Worm (Caenorhabditis elegans): ENCODE results near the gene nlp-7.

The nlp-7 gene

DNA sequence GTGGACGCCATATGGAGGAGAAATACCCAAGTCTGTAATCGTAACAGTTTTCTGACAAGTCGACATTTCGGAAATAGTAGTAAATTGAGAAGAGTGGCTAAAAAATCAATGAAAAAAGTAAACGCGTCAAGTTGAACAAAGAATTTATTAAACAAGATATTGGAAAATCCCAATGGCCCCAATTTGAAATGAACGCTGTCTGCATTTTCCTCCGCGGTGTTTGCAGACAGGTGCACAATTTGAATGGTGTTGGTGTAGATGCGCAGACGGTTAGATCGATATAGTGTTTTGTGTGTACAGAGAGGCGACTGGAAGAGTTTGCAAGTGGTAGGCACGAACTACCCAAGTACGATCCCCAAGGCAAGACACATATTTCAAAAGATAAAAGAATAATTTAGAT lies 12.0 kb downstream of the nlp-7 start, which contains the start of the genes H35N09.2 and H35N09.1:
Gene H35N09.2, minus strand, starts transcription at position 54 of the 400 bp plus-strand sequence.
Gene H35N09.1, plus strand, starts transcription at position 335 of the 400 bp plus-strand sequence.
- peak; percentile 39; the same call in 1 of the 2 replicates for TF ChIP-seq dmd-6 (GFP tag; IDR thresholded peaks at IDR 0.05)
- peak; percentile 52 for TF ChIP-seq dpl-1 (GFP tag; optimal IDR thresholded peaks at IDR 0.05)
- TF ChIP-seq mep-1 (tag; optimal IDR thresholded peaks at IDR 0.05): peak; percentile 60
- TF ChIP-seq snpc-1.2 (GFP tag; IDR thresholded peaks at IDR 0.05): no peak
- no peak for TF ChIP-seq lin-29 (GFP tag; IDR thresholded peaks at IDR 0.05)
- TF ChIP-seq lin-39 (tag; optimal IDR thresholded peaks at IDR 0.05): no peak
- TF ChIP-seq ztf-11 (tag; optimal IDR thresholded peaks at IDR 0.05): no peak
- TF ChIP-seq lsy-2 (tag; optimal IDR thresholded peaks at IDR 0.05): peak in 1 of 2 experiments; percentile 55
- TF ChIP-seq daf-8 (GFP tag; IDR thresholded peaks at IDR 0.05): no peak
- TF ChIP-seq daf-16 (GFP tag; optimal IDR thresholded peaks at IDR 0.05): no peak
- peak; percentile 83 for TF ChIP-seq daf-16 (tag; optimal IDR thresholded peaks at IDR 0.05)
- peak; percentile 63 for TF ChIP-seq dve-1 (tag; optimal IDR thresholded peaks at IDR 0.05; ENCODE audit: insufficient read depth)
- TF ChIP-seq tag-97 (GFP tag; IDR thresholded peaks at IDR 0.05): no peak
- peak; percentile 34 for TF ChIP-seq nhr-6 (tag; optimal IDR thresholded peaks at IDR 0.05)
- no peak for TF ChIP-seq nhr-42 (GFP tag; IDR thresholded peaks at IDR 0.05)
- TF ChIP-seq unc-130 (GFP tag; optimal IDR thresholded peaks at IDR 0.05): no peak
- no peak for TF ChIP-seq mdl-1 (tag; optimal IDR thresholded peaks at IDR 0.05)
- TF ChIP-seq mes-2 (tag; optimal IDR thresholded peaks at IDR 0.05; ENCODE audit: poor library complexity, severe bottlenecking): peak; percentile 71
- TF ChIP-seq pha-4 (GFP tag; IDR thresholded peaks at IDR 0.05): no peak
- peak; percentile 85 for TF ChIP-seq pha-4 (tag; optimal IDR thresholded peaks at IDR 0.05)
- peak; percentile 50; the same call in 1 of the 2 replicates for TF ChIP-seq hmg-1.1 (GFP tag; IDR thresholded peaks at IDR 0.05)
- TF ChIP-seq nhr-28 (tag; optimal IDR thresholded peaks at IDR 0.05): peak; percentile 41
- TF ChIP-seq pqm-1 (tag; optimal IDR thresholded peaks at IDR 0.05): no peak
- TF ChIP-seq hif-1 (tag; optimal IDR thresholded peaks at IDR 0.05): peak in 1 of 2 experiments; percentile 12
- TF ChIP-seq hlh-11 (tag; optimal IDR thresholded peaks at IDR 0.05): peak; percentile 48
- TF ChIP-seq ZK546.5 (tag; optimal IDR thresholded peaks at IDR 0.05): no peak

DNA sequence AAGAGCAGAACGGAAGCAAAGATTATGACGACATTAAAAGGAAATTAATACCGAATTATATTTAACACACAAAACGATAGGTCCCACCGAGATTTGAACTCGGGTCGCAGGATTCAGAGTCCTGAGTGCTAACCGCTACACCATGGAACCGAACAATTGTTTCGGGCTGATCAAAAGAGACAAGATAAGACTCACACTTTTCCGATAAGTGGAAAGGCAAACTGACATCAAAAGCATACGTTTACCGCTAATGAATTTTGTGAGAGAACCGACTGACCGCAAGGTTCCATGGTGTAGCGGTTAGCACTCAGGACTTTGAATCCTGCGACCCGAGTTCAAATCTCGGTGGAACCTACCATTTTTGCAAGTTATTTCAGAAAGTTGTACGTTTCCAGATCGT lies 15.8 kb downstream of the nlp-7 start:
- TF ChIP-seq ceh-82 (tag; optimal IDR thresholded peaks at IDR 0.05) (no peak), mxl-3 (GFP tag; optimal IDR thresholded peaks at IDR 0.05) (no peak), nhr-237 (tag; optimal IDR thresholded peaks at IDR 0.05) (no peak), lir-3 (tag; optimal IDR thresholded peaks at IDR 0.05) (peak; percentile 42), F44E2.7 (GFP tag; IDR thresholded peaks at IDR 0.05) (no peak), nhr-42 (GFP tag; IDR thresholded peaks at IDR 0.05) (0 out of 2 replicates have a peak, but pooled peaks have one; percentile 65), zip-11 (GFP tag; IDR thresholded peaks at IDR 0.05) (no peak), skn-1 (tag; optimal IDR thresholded peaks at IDR 0.05) (no peak), nhr-48 (tag; optimal IDR thresholded peaks at IDR 0.05) (no peak), pha-4 (GFP tag; IDR thresholded peaks at IDR 0.05) (peak; percentile 66; the same call in 1 of the 2 replicates), pha-4 (tag; optimal IDR thresholded peaks at IDR 0.05) (no peak), daf-19 (GFP tag; conservative IDR thresholded peaks at IDR 0.05) (0 out of 2 replicates have a peak, but pooled peaks have one; percentile 55), T26A8.4 (GFP tag; IDR thresholded peaks at IDR 0.05) (peak; percentile 75; the same call in 1 of the 2 replicates), R02D3.7 (tag; optimal IDR thresholded peaks at IDR 0.05) (no peak), F26F4.8 (GFP tag; conservative IDR thresholded peaks at IDR 0.05) (peak; percentile 92), daf-8 (GFP tag; IDR thresholded peaks at IDR 0.05) (no peak), zfp-3 (GFP tag; conservative IDR thresholded peaks at IDR 0.05) (peak; percentile 70; the same call in 1 of the 2 replicates), F10B5.3 (tag; optimal IDR thresholded peaks at IDR 0.05) (no peak), nhr-10 (tag; optimal IDR thresholded peaks at IDR 0.05) (no peak), gei-8 (GFP tag; optimal IDR thresholded peaks at IDR 0.05) (no peak), lin-15B (tag; optimal IDR thresholded peaks at IDR 0.05) (no peak), duxl-1 (tag; optimal IDR thresholded peaks at IDR 0.05; ENCODE audit: poor library complexity) (no peak), lin-29 (GFP tag; IDR thresholded peaks at IDR 0.05) (peak; percentile 60; the same call in 1 of the 2 replicates), daf-16 (GFP tag; optimal IDR thresholded peaks at IDR 0.05) (peak; percentile 73 to 75), daf-16 (tag; optimal IDR thresholded peaks at IDR 0.05) (peak; percentile 73), ztf-7 (tag; optimal IDR thresholded peaks at IDR 0.05) (no peak), php-3 (GFP tag; IDR thresholded peaks at IDR 0.05) (peak; percentile 71), dmd-6 (GFP tag; IDR thresholded peaks at IDR 0.05) (peak; percentile 64), lin-13 (GFP tag; optimal IDR thresholded peaks at IDR 0.05) (peak; percentile 10), aly-2 (tag; optimal IDR thresholded peaks at IDR 0.05) (no peak), ceh-62 (tag; optimal IDR thresholded peaks at IDR 0.05) (no peak), attf-4 (tag; optimal IDR thresholded peaks at IDR 0.05) (no peak), nhr-6 (tag; optimal IDR thresholded peaks at IDR 0.05) (peak; percentile 43)
